Worm (Caenorhabditis elegans): ENCODE measurements around the gene dao-6.

ce11 chrIII:9699576-9699975 is 36.4 kb downstream of the dao-6 start, which contains the start of gene tlk-1:
- TF ChIP-seq mep-1 (tag; optimal IDR thresholded peaks at IDR 0.05) (no peak), zip-8 (tag; optimal IDR thresholded peaks at IDR 0.05) (no peak), ceh-43 (GFP tag; optimal IDR thresholded peaks at IDR 0.05) (no peak), lsy-2 (tag; optimal IDR thresholded peaks at IDR 0.05) (no peak), blmp-1 (tag; optimal IDR thresholded peaks at IDR 0.05) (no peak), elt-3 (tag; optimal IDR thresholded peaks at IDR 0.05) (no peak), nhr-28 (tag; optimal IDR thresholded peaks at IDR 0.05) (no peak)

All from whole organism, mixed stage, embryonic.